Fruit fly (Drosophila melanogaster) whole organism, embryonic: ENCODE measurements around the gene AnxB9.

Experiments
- Bdp1 ChIP-seq: fragments of 200-800 bp; sonication (Bioruptor generic); optimal IDR thresholded peaks from 3 replicates; lab custom pipeline; 2016; ENCODE audit warnings: missing biosample characterization, missing genetic modification characterization
- CG10543 ChIP-seq: fragments of 200-800 bp; sonication (Bioruptor generic); optimal IDR thresholded peaks from 3 replicates; lab custom pipeline; 2017; ENCODE audit warnings: missing biosample characterization, mild to moderate bottlenecking, missing genetic modification characterization, moderate library complexity
- CG11456 ChIP-seq: fragments of 200-800 bp; sonication (Bioruptor generic); IDR thresholded peaks from 3 replicates; pipeline ENCODE4 v1.3.6; 2022; ENCODE audit warnings: missing biosample characterization, missing genetic modification characterization
- CG12391 ChIP-seq: fragments of 200-800 bp; sonication (Bioruptor generic); optimal IDR thresholded peaks from 3 replicates; lab custom pipeline; 2018; ENCODE audit warnings: missing biosample characterization, mild to moderate bottlenecking, missing genetic modification characterization, moderate library complexity
- CG12769 ChIP-seq: fragments of 200-800 bp; sonication (Bioruptor generic); optimal IDR thresholded peaks from 2 replicates; lab custom pipeline; 2019; ENCODE audit warnings: missing biosample characterization, mild to moderate bottlenecking, missing genetic modification characterization, moderate library complexity
- CG13624 ChIP-seq: fragments of 200-800 bp; sonication (Bioruptor generic); optimal IDR thresholded peaks from 2 replicates; lab custom pipeline; 2016; ENCODE audit warnings: missing biosample characterization, missing genetic modification characterization
- CG15514 ChIP-seq: fragments of 200-800 bp; sonication (Bioruptor generic); optimal IDR thresholded peaks from 3 replicates; lab custom pipeline; 2017; ENCODE audit warnings: missing biosample characterization, missing genetic modification characterization, mild to moderate bottlenecking, moderate library complexity, missing genetic modification reagents
- CG1603 ChIP-seq: fragments of 200-800 bp; sonication (Bioruptor generic); optimal IDR thresholded peaks from 2 replicates; lab custom pipeline; 2019; ENCODE audit warnings: missing biosample characterization, mild to moderate bottlenecking, missing genetic modification characterization, moderate library complexity
- CG17328 ChIP-seq: fragments of 200-800 bp; sonication (Bioruptor generic); IDR thresholded peaks from 2 replicates; pipeline ENCODE4 v1.3.6; 2022; ENCODE audit warnings: missing biosample characterization, missing genetic modification characterization
- CG2199 ChIP-seq: fragments of 200-800 bp; sonication (Bioruptor generic); IDR thresholded peaks from 3 replicates; pipeline ENCODE4 v1.3.6; 2022; ENCODE audit warnings: missing biosample characterization, missing genetic modification characterization
- CG2889 ChIP-seq: fragments of 200-800 bp; sonication (Bioruptor generic); IDR thresholded peaks from 3 replicates; pipeline ENCODE4 v1.3.6; 2022; ENCODE audit warnings: missing biosample characterization, missing genetic modification characterization
- CG31441 ChIP-seq: fragments of 200-800 bp; sonication (Bioruptor generic); IDR thresholded peaks from 2 replicates; pipeline ENCODE4 v1.3.6; 2022; ENCODE audit warnings: missing biosample characterization, missing genetic modification characterization
- CG32532 ChIP-seq: fragments of 200-800 bp; sonication (Bioruptor generic); IDR thresholded peaks from 2 replicates; pipeline ENCODE4 v1.3.6; 2022; ENCODE audit warnings: missing biosample characterization, missing genetic modification characterization
- CG34224 ChIP-seq: fragments of 200-800 bp; sonication (Bioruptor generic); IDR thresholded peaks from 3 replicates; pipeline ENCODE4 v1.3.6; 2022; ENCODE audit warnings: missing biosample characterization, missing genetic modification characterization; ENCODE audit not compliant: partially characterized antibody
- CG42726 ChIP-seq: fragments of 200-800 bp; sonication (Bioruptor generic); IDR thresholded peaks from 2 replicates; pipeline ENCODE4 v1.3.6; 2022; ENCODE audit warnings: missing biosample characterization, missing genetic modification characterization; ENCODE audit not compliant: partially characterized antibody
- CG4328 ChIP-seq: fragments of 200-800 bp; sonication (Bioruptor generic); optimal IDR thresholded peaks from 3 replicates; lab custom pipeline; 2017; ENCODE audit warnings: missing biosample characterization, missing genetic modification reagents, missing genetic modification characterization
- CG9437 ChIP-seq: fragments of 200-800 bp; sonication (Bioruptor generic); optimal IDR thresholded peaks from 2 replicates; lab custom pipeline; 2018; ENCODE audit warnings: missing biosample characterization, mild to moderate bottlenecking, missing genetic modification characterization
- CG9727 ChIP-seq: fragments of 200-800 bp; sonication (Bioruptor generic); optimal IDR thresholded peaks from 3 replicates; lab custom pipeline; 2017; ENCODE audit warnings: missing biosample characterization, mild to moderate bottlenecking, missing genetic modification characterization
- CG9876 ChIP-seq: fragments of 200-800 bp; sonication (Bioruptor generic); optimal IDR thresholded peaks from 2 replicates; lab custom pipeline; 2016; ENCODE audit warnings: missing biosample characterization, missing genetic modification characterization
- Dip3 ChIP-seq: fragments of 200-800 bp; sonication (Bioruptor generic); optimal IDR thresholded peaks from 3 replicates; lab custom pipeline; 2016; ENCODE audit warnings: missing biosample characterization, missing genetic modification characterization
- Ets65A ChIP-seq: fragments of 200-800 bp; sonication (Bioruptor generic); peaks from one replicate; lab custom pipeline; 2016; ENCODE audit warnings: missing biosample characterization, missing genetic modification characterization
- Med ChIP-seq: fragments of 200-800 bp; sonication (Bioruptor generic); peaks from one replicate; lab custom pipeline; 2016; ENCODE audit warnings: missing biosample characterization, missing genetic modification characterization, mild to moderate bottlenecking, inconsistent platforms, moderate library complexity
- Nf-YA ChIP-seq: fragments of 200-800 bp; sonication (Bioruptor generic); IDR thresholded peaks from 2 replicates; pipeline ENCODE4 v1.3.6; 2022; ENCODE audit warnings: missing biosample characterization, missing genetic modification characterization
- Oli ChIP-seq: fragments of 200-800 bp; sonication (Bioruptor generic); optimal IDR thresholded peaks from 2 replicates; lab custom pipeline; 2018; ENCODE audit warnings: missing biosample characterization, mild to moderate bottlenecking, missing genetic modification characterization, moderate library complexity
- Rfx ChIP-seq: fragments of 200-800 bp; sonication (Bioruptor generic); IDR thresholded peaks from 2 replicates; pipeline ENCODE4 v1.3.6; 2022; ENCODE audit warnings: missing biosample characterization, missing genetic modification characterization
- Trl ChIP-seq, 3 experiments: fragments of >200 bp in 2 of 3; fragments of 200-800 bp in 1 of 3; sonication (Bioruptor generic) in 1 of 3; optimal IDR thresholded peaks; 2 replicates in 1 of 3; 3 replicates in 2 of 3; lab custom pipeline; 2016 to 2017; ENCODE audit warnings: missing biosample characterization in 1 of 3, missing genetic modification characterization in 1 of 3
- Usf ChIP-seq: fragments of 200-800 bp; sonication (Bioruptor generic); optimal IDR thresholded peaks from 2 replicates; lab custom pipeline; 2017; ENCODE audit warnings: missing genotype, missing biosample characterization, missing genetic modification characterization
- ap ChIP-seq: fragments of 200-800 bp; sonication (Bioruptor generic); IDR thresholded peaks from 2 replicates; pipeline ENCODE4 v1.3.6; 2022; ENCODE audit warnings: missing biosample characterization, missing genetic modification characterization
- caup ChIP-seq: fragments of 200-800 bp; sonication (Bioruptor generic); optimal IDR thresholded peaks from 3 replicates; lab custom pipeline; 2017; ENCODE audit warnings: missing biosample characterization, mild to moderate bottlenecking, missing genetic modification characterization, moderate library complexity; ENCODE audit not compliant: severe bottlenecking
- dmrt11E ChIP-seq: fragments of 200-800 bp; sonication (Bioruptor generic); optimal IDR thresholded peaks from 3 replicates; lab custom pipeline; 2018; ENCODE audit warnings: missing biosample characterization, mild to moderate bottlenecking, missing genetic modification characterization, moderate library complexity
- dysf ChIP-seq: fragments of 200-800 bp; sonication (Bioruptor generic); IDR thresholded peaks from 3 replicates; pipeline ENCODE4 v1.3.6; 2022; ENCODE audit warnings: missing biosample characterization, missing genetic modification characterization
- exex ChIP-seq: fragments of 200-800 bp; sonication (Bioruptor generic); optimal IDR thresholded peaks from 4 replicates; lab custom pipeline; 2018; ENCODE audit warnings: missing biosample characterization, mild to moderate bottlenecking, missing genetic modification characterization, moderate library complexity
- ftz-f1 ChIP-seq: fragments of 200-800 bp; sonication (Bioruptor generic); optimal IDR thresholded peaks from 2 replicates; lab custom pipeline; 2016; ENCODE audit warnings: missing biosample characterization, missing genetic modification characterization
- her ChIP-seq: fragments of 200-800 bp; sonication (Bioruptor generic); optimal IDR thresholded peaks from 2 replicates; lab custom pipeline; 2016; ENCODE audit warnings: missing biosample characterization, missing genetic modification characterization
- hth ChIP-seq: fragments of >200 bp; optimal IDR thresholded peaks from 2 replicates; lab custom pipeline; 2017; ENCODE audit warnings: inconsistent platforms
- ind ChIP-seq: fragments of 200-800 bp; sonication (Bioruptor generic); optimal IDR thresholded peaks from 3 replicates; lab custom pipeline; 2016; ENCODE audit warnings: missing biosample characterization, missing genetic modification characterization
- knrl ChIP-seq: fragments of 200-800 bp; sonication (Bioruptor generic); IDR thresholded peaks from 3 replicates; pipeline ENCODE4 v1.3.6; 2022; ENCODE audit warnings: missing biosample characterization, missing genetic modification characterization; ENCODE audit not compliant: partially characterized antibody
- lov ChIP-seq, 2 experiments: fragments of 200-800 bp in 1 of 2; fragments of >200 bp in 1 of 2; sonication (Bioruptor generic) in 1 of 2; IDR thresholded peaks in 1 of 2; optimal IDR thresholded peaks in 1 of 2; 2 replicates in 1 of 2; 3 replicates in 1 of 2; pipeline versions ENCODE4 v1.3.6 to Lab custom; 2017 to 2022; ENCODE audit warnings: missing biosample characterization in 1 of 2, missing genetic modification characterization in 1 of 2
- mirr ChIP-seq: fragments of 200-800 bp; sonication (Bioruptor generic); optimal IDR thresholded peaks from 3 replicates; lab custom pipeline; 2018; ENCODE audit warnings: missing biosample characterization, mild to moderate bottlenecking, missing genetic modification characterization
- pan ChIP-seq, 4 experiments: fragments of >200 bp in 3 of 4; fragments of 200-800 bp in 1 of 4; sonication (Bioruptor generic) in 1 of 4; optimal IDR thresholded peaks in 3 of 4; IDR thresholded peaks in 1 of 4; 2 replicates each; pipeline versions ENCODE4 v1.3.6 to Lab custom; 2017 to 2022; ENCODE audit warnings: missing biosample characterization in 2 of 4, missing genetic modification characterization in 2 of 4, mixed read lengths in 1 of 4
- pita ChIP-seq: fragments of 200-800 bp; sonication (Bioruptor generic); optimal IDR thresholded peaks from 2 replicates; lab custom pipeline; 2017; ENCODE audit warnings: missing biosample characterization, mild to moderate bottlenecking, missing genetic modification characterization
- sens ChIP-seq: fragments of 200-800 bp; sonication (Bioruptor generic); peaks from one replicate; lab custom pipeline; 2016; ENCODE audit warnings: missing biosample characterization, missing genetic modification characterization
- shn ChIP-seq: fragments of 200-800 bp; sonication (Bioruptor generic); optimal IDR thresholded peaks from 3 replicates; lab custom pipeline; 2016; ENCODE audit warnings: missing biosample characterization, missing genetic modification characterization
- stwl ChIP-seq: fragments of 200-800 bp; sonication (Bioruptor generic); optimal IDR thresholded peaks from 3 replicates; lab custom pipeline; 2018; ENCODE audit warnings: missing biosample characterization, mild to moderate bottlenecking, missing genetic modification characterization, moderate library complexity
- zfh1 ChIP-seq: fragments of 200-800 bp; sonication (Bioruptor generic); IDR thresholded peaks from 3 replicates; pipeline ENCODE4 v1.3.6; 2022; ENCODE audit warnings: missing biosample characterization, missing genetic modification characterization

Gene AnxB9

DNA sequence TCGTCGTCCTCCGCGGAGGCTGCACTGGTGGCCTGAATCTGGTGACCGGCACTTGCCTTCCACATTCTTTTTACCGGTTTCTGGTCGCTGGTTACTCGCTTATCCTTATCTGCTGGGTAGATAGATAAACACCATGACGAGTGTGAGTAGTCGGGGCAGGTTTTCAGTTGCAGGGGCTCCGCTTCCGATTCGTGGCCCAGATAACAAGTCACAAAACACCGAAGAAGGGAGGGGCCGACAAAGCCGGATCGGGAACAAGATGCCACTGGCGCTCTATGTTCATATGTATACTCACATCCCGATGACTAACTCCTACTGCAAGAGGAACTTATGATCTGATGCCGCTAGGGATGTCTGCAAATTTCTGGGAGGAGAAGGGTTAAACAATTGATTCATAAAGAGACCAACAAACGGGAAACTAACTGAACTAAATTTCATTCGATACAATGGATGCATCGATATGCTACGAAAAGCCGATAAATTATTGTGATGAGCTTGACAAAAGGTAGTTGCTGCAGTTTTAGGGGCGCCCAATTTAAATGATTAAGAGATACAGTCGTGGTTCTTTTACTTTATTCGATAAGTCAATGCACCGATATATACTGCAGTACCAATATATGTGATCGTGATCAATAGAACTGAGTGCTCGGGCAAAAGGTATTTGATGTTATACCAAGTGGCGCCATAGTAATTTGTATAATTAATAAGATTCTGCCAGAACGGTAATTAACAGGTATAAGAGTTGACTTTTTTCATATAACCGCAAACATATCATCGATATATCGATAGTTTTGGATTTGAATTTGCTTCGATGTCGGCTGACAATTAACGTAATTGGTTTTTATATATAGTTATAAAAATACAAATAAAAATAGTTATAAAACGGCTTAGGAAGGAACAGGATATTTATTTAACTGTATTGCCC, 779 bp upstream of the AnxB9 start, which contains the start of gene Cortactin (continued):
- TF ChIP-seq CG42726 (GFP tag; lab: Robert Waterston, UW), result peak; percentile 95
- TF ChIP-seq CG11456 (GFP tag; lab: Robert Waterston, UW), result no peak
- TF ChIP-seq ap (GFP tag; lab: Robert Waterston, UW), result no peak
- no peak for TF ChIP-seq CG9727 (GFP tag; lab: Kevin White, UChicago)
- TF ChIP-seq CG9437 (GFP tag; lab: Kevin White, UChicago), result peak; percentile 16

DNA sequence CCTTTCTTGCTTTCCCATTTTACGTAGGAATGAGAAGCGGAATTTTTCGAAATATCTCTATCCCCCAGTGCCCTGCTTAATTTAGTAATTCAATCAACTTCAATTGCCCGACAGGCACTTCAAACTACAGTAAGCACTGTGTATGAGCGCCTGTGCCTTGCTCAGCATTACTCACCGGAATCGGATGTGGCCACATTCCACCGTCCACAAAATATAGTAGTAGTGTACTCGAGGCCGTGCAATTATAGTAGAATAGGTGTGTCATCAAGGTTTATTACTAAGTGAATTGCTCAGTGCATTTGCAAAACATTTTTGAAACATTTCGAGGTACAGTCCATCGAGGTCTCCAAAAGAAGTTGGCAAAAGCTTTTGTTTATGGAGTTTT, 647 bp downstream of the AnxB9 start:
- TF ChIP-seq CG17328, result 0 out of 2 replicates have a peak, but pooled peaks have one; percentile 24
- TF ChIP-seq Trl (optimal IDR thresholded peaks at IDR 0.05; lab: Kevin White, UChicago), result peak in 1 of 2 experiments; percentile 31
- no peak for TF ChIP-seq Trl (GFP tag; optimal IDR thresholded peaks at IDR 0.05; lab: Kevin White, UChicago)
- no peak for TF ChIP-seq CG34224 (GFP tag; lab: Robert Waterston, UW)
- TF ChIP-seq Nf-YA (GFP tag; lab: Robert Waterston, UW), result no peak
- peak; percentile 28 for TF ChIP-seq CG1603 (tag; lab: Kevin White, UChicago)
- TF ChIP-seq CG9876, result no peak
- TF ChIP-seq shn (GFP tag; lab: Kevin White, UChicago), result no peak
- TF ChIP-seq CG12769 (tag; lab: Kevin White, UChicago), result peak; percentile 54
- peak; percentile 24; the same call in 1 of the 2 replicates for TF ChIP-seq CG32532
- TF ChIP-seq hth (lab: Kevin White, UChicago), result no peak
- peak; percentile 30; the same call in 1 of the 2 replicates for TF ChIP-seq Rfx (GFP tag; lab: Robert Waterston, UW)
- TF ChIP-seq CG4328 (GFP tag; lab: Kevin White, UChicago), result no peak
- TF ChIP-seq mirr (GFP tag; lab: Kevin White, UChicago), result no peak
- no peak for TF ChIP-seq Dip3 (GFP tag; lab: Kevin White, UChicago)
- TF ChIP-seq Ets65A, result peak; percentile 2
- 0 out of 3 replicates have a peak, but pooled peaks have one; percentile 30 for TF ChIP-seq dysf (GFP tag; lab: Robert Waterston, UW)
- TF ChIP-seq CG13624, result no peak
- TF ChIP-seq CG2889 (GFP tag; lab: Robert Waterston, UW), result 0 out of 3 replicates have a peak, but pooled peaks have one; percentile 10
- TF ChIP-seq stwl, result no peak
- no peak for TF ChIP-seq pita (GFP tag; lab: Kevin White, UChicago)
- TF ChIP-seq knrl (GFP tag; lab: Robert Waterston, UW), result no peak
- no peak for TF ChIP-seq CG10543 (GFP tag; lab: Kevin White, UChicago)
- TF ChIP-seq CG31441 (GFP tag; lab: Robert Waterston, UW), result no peak
- TF ChIP-seq exex (tag; lab: Kevin White, UChicago), result no peak
- TF ChIP-seq Usf (GFP tag; lab: Kevin White, UChicago), result no peak
- no peak for TF ChIP-seq CG12391 (tag; lab: Kevin White, UChicago)
- peak; percentile 66 for TF ChIP-seq sens (GFP tag; lab: Kevin White, UChicago)
- TF ChIP-seq Med (GFP tag; lab: Kevin White, UChicago), result peak; percentile 87
- no peak for TF ChIP-seq CG42726 (GFP tag; lab: Robert Waterston, UW)
- peak; percentile 62; the same call in 1 of the 3 replicates for TF ChIP-seq CG2199
- TF ChIP-seq lov (optimal IDR thresholded peaks at IDR 0.05; lab: Kevin White, UChicago), result no peak
- 0 out of 3 replicates have a peak, but pooled peaks have one; percentile 44 for TF ChIP-seq lov (GFP tag; IDR thresholded peaks at IDR 0.05; lab: Robert Waterston, UW)
- no peak for TF ChIP-seq caup
- TF ChIP-seq ftz-f1, result peak; percentile 32
- TF ChIP-seq dmrt11E (tag; lab: Kevin White, UChicago), result no peak
- TF ChIP-seq Bdp1 (GFP tag; lab: Kevin White, UChicago), result no peak
- peak; percentile 12 for TF ChIP-seq her
- 0 out of 3 replicates have a peak, but pooled peaks have one; percentile 24 for TF ChIP-seq zfh1
- peak; percentile 18 for TF ChIP-seq Oli (tag; lab: Kevin White, UChicago)
- peak; percentile 15 for TF ChIP-seq CG15514 (GFP tag; lab: Kevin White, UChicago)
- TF ChIP-seq pan (optimal IDR thresholded peaks at IDR 0.05; lab: Kevin White, UChicago), result no peak
- TF ChIP-seq pan (GFP tag; optimal IDR thresholded peaks at IDR 0.05 in 1 of 2, IDR thresholded peaks at IDR 0.05 in 1 of 2), result peak in 1 of 2 experiments; percentile 9
- no peak for TF ChIP-seq ind
